Worm (Caenorhabditis elegans): ENCODE data around the gene F32E10.8.

F32E10.8 gene

ce11 chrIV:7568593-7568992 is 1.2 kb downstream of the F32E10.8 start, which contains the start of gene clec-180 (continued):
- TF ChIP-seq unc-62 (GFP tag; optimal IDR thresholded peaks at IDR 0.05 in 1 of 2) (no peak), unc-62 (tag; optimal IDR thresholded peaks at IDR 0.05) (no peak), ceh-20 (GFP tag; IDR thresholded peaks at IDR 0.05) (no peak), unc-130 (GFP tag; optimal IDR thresholded peaks at IDR 0.05) (no peak)

DNA sequence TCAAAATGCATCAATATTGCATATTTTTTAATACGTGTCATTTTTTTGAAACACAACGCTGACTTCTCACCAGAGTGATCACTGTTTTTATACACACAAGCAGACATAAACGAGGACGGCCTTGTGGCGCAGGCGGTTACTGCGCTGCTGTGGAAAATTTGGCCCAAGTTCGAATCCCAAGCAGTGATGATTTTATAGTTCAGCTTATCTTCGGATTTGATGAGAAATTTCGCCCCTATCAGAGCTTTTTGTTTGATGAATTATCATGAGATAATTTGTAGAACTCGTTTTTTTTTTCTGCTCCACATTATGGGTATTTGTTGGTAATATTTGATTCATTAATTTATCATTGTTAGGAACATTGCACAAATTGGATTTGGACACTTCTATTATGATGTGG is 6.5 kb downstream of the F32E10.8 start:
- TF ChIP-seq Y48G9A.11 (GFP tag; IDR thresholded peaks at IDR 0.05) = peak; percentile 89
- TF ChIP-seq zfp-3 (GFP tag; conservative IDR thresholded peaks at IDR 0.05) = peak; percentile 84
- no peak for TF ChIP-seq nhr-11 (tag; optimal IDR thresholded peaks at IDR 0.05)
- peak; percentile 93 for TF ChIP-seq ceh-44 (GFP tag; IDR thresholded peaks at IDR 0.05)
- TF ChIP-seq vab-7 (GFP tag; IDR thresholded peaks at IDR 0.05) = peak; percentile 95
- peak; percentile 98 for TF ChIP-seq Y105C5A.15 (GFP tag; IDR thresholded peaks at IDR 0.05)
- TF ChIP-seq tra-1 (GFP tag; IDR thresholded peaks at IDR 0.05) = peak; percentile 90
- no peak for TF ChIP-seq skn-1 (tag; optimal IDR thresholded peaks at IDR 0.05)
- TF ChIP-seq nhr-102 (tag; optimal IDR thresholded peaks at IDR 0.05) = peak; percentile 81
- peak; percentile 81 for TF ChIP-seq F10B5.3 (tag; optimal IDR thresholded peaks at IDR 0.05)
- peak; percentile 85 for TF ChIP-seq lir-3 (tag; optimal IDR thresholded peaks at IDR 0.05)
- no peak for TF ChIP-seq ZK546.5 (tag; optimal IDR thresholded peaks at IDR 0.05)
- no peak for TF ChIP-seq lin-15B (tag; optimal IDR thresholded peaks at IDR 0.05)
- TF ChIP-seq rbr-2 (tag; optimal IDR thresholded peaks at IDR 0.05) = peak; percentile 87
- TF ChIP-seq ceh-28 (tag; optimal IDR thresholded peaks at IDR 0.05) = no peak
- TF ChIP-seq attf-4 (tag; optimal IDR thresholded peaks at IDR 0.05) = peak; percentile 68
- TF ChIP-seq nhr-10 (tag; optimal IDR thresholded peaks at IDR 0.05) = no peak
- TF ChIP-seq ama-1 (optimal IDR thresholded peaks at IDR 0.05) = peak; percentile 68
- TF ChIP-seq unc-130 (GFP tag; optimal IDR thresholded peaks at IDR 0.05) = peak; percentile 95
- peak; percentile 25 for TF ChIP-seq nhr-28 (tag; optimal IDR thresholded peaks at IDR 0.05)
- TF ChIP-seq lim-7 (GFP tag; IDR thresholded peaks at IDR 0.05) = peak; percentile 100
- peak; percentile 89 for TF ChIP-seq dve-1 (tag; optimal IDR thresholded peaks at IDR 0.05; ENCODE audit: insufficient read depth)
- TF ChIP-seq Y75B8A.6 (GFP tag; IDR thresholded peaks at IDR 0.05) = 0 out of 2 replicates have a peak, but pooled peaks have one; percentile 33
- TF ChIP-seq mdt-29 (GFP tag; IDR thresholded peaks at IDR 0.05) = peak; percentile 81; the same call in 1 of the 2 replicates
- peak; percentile 98 for TF ChIP-seq aha-1 (tag)
- peak; percentile 93 for TF ChIP-seq mes-2 (tag; optimal IDR thresholded peaks at IDR 0.05; ENCODE audit: poor library complexity, severe bottlenecking)
- TF ChIP-seq ceh-32 (tag; optimal IDR thresholded peaks at IDR 0.05; ENCODE audit: poor library complexity) = peak; percentile 31
- TF ChIP-seq ceh-62 (tag; optimal IDR thresholded peaks at IDR 0.05) = no peak
- TF ChIP-seq spr-3 (GFP tag; optimal IDR thresholded peaks at IDR 0.05) = peak; percentile 83
- peak; percentile 94 for TF ChIP-seq hmg-1.1 (GFP tag; IDR thresholded peaks at IDR 0.05)
- no peak for TF ChIP-seq tag-97 (GFP tag; IDR thresholded peaks at IDR 0.05)
- TF ChIP-seq pha-4 (GFP tag; IDR thresholded peaks at IDR 0.05) = peak; percentile 95
- TF ChIP-seq pha-4 (tag; optimal IDR thresholded peaks at IDR 0.05) = no peak
- peak; percentile 7 for TF ChIP-seq pqm-1 (tag; optimal IDR thresholded peaks at IDR 0.05)
- peak; percentile 59 to 71 for TF ChIP-seq hif-1 (tag; optimal IDR thresholded peaks at IDR 0.05)
- TF ChIP-seq madf-9 (GFP tag; conservative IDR thresholded peaks at IDR 0.05) = peak; percentile 88
- no peak for TF ChIP-seq ceh-82 (tag; optimal IDR thresholded peaks at IDR 0.05)
- peak; percentile 98 for TF ChIP-seq dmd-8 (GFP tag; IDR thresholded peaks at IDR 0.05)
- TF ChIP-seq daf-12 (tag; optimal IDR thresholded peaks at IDR 0.05) = no peak
- TF ChIP-seq ctbp-1 (GFP tag; IDR thresholded peaks at IDR 0.05) = peak; percentile 94
- peak; percentile 81 for TF ChIP-seq nhr-48 (tag; optimal IDR thresholded peaks at IDR 0.05)
- peak; percentile 83 for TF ChIP-seq lin-13 (GFP tag; optimal IDR thresholded peaks at IDR 0.05)
- TF ChIP-seq lin-39 (tag; optimal IDR thresholded peaks at IDR 0.05) = no peak
- peak; percentile 94 for TF ChIP-seq duxl-1 (tag; optimal IDR thresholded peaks at IDR 0.05; ENCODE audit: poor library complexity)
- peak; percentile 93 for TF ChIP-seq nhr-41 (GFP tag; IDR thresholded peaks at IDR 0.05)
- TF ChIP-seq daf-19 (GFP tag; conservative IDR thresholded peaks at IDR 0.05) = no peak; the same call in 1 of the 2 replicates
- TF ChIP-seq D1046.2 (GFP tag; IDR thresholded peaks at IDR 0.05) = peak; percentile 84; the same call in 1 of the 2 replicates
